Worm (Caenorhabditis elegans) whole organism, L1 larva: ENCODE results near the gene dgk-4.
A peak's percentile ranks its signal among the peaks of the same experiment; 100 is the strongest.

ENCODE experiments used
- C34B4.2 ChIP-seq: sonication (generic microtip); optimal IDR thresholded peaks from 2 replicates; lab custom pipeline; 2017; ENCODE audit warnings: mild to moderate bottlenecking, missing genetic modification characterization, missing compliant biosample characterization
- alr-1 ChIP-seq: fragments of 200-800 bp; sonication (Bioruptor generic); optimal IDR thresholded peaks from 2 replicates; lab custom pipeline; 2018; ENCODE audit warnings: borderline replicate concordance, mild to moderate bottlenecking, missing genetic modification characterization, missing compliant biosample characterization
- aly-2 ChIP-seq: fragments of 150-350 bp; optimal IDR thresholded peaks from 2 replicates; lab custom pipeline; 2014; ENCODE audit warnings: missing biosample characterization, missing genetic modification characterization
- ama-1 ChIP-seq: fragments of 150-350 bp; optimal IDR thresholded peaks from 2 replicates; lab custom pipeline; 2014
- blmp-1 ChIP-seq: fragments of 150-350 bp; optimal IDR thresholded peaks from 2 replicates; lab custom pipeline; 2014; ENCODE audit warnings: missing biosample characterization, missing genetic modification characterization
- ceh-63 ChIP-seq: fragments of 200-800 bp; sonication (Bioruptor generic); optimal IDR thresholded peaks from 2 replicates; lab custom pipeline; 2018; ENCODE audit warnings: mild to moderate bottlenecking, missing genetic modification characterization, missing compliant biosample characterization
- ceh-88 ChIP-seq: fragments of 200-800 bp; sonication (Bioruptor generic); IDR thresholded peaks from 2 replicates; pipeline ENCODE4 v1.3.6; 2022; ENCODE audit warnings: missing genetic modification characterization, missing compliant biosample characterization
- ceh-90 ChIP-seq: sonication (generic microtip); optimal IDR thresholded peaks from 2 replicates; lab custom pipeline; 2016; ENCODE audit warnings: missing genetic modification characterization, missing compliant biosample characterization
- dpl-1 ChIP-seq, 3 experiments: fragments of 150-350 bp in 2 of 3; sonication (generic microtip) in 1 of 3; optimal IDR thresholded peaks; 2 replicates each; lab custom pipeline; 2014 to 2017; ENCODE audit warnings: missing biosample characterization in 3 of 3, missing genetic modification characterization in 3 of 3, missing genetic modification reagents in 3 of 3
- dsc-1 ChIP-seq: sonication (generic microtip); optimal IDR thresholded peaks from 2 replicates; lab custom pipeline; 2016; ENCODE audit warnings: mild to moderate bottlenecking, missing genetic modification characterization, missing compliant biosample characterization
- efl-1 ChIP-seq, 4 experiments: fragments of 150-350 bp; optimal IDR thresholded peaks in 3 of 4; peaks in 1 of 4; 1 replicate in 1 of 4; 2 replicates in 3 of 4; lab custom pipeline; 2014; ENCODE audit warnings: missing biosample characterization in 2 of 4, missing genetic modification characterization in 2 of 4, missing genetic modification reagents in 2 of 4
- egl-13 ChIP-seq: sonication (generic microtip); optimal IDR thresholded peaks from 2 replicates; lab custom pipeline; 2016; ENCODE audit warnings: missing genotype, missing genetic modification reagents, missing genetic modification characterization, missing compliant biosample characterization
- elt-2 ChIP-seq: sonication (generic microtip); optimal IDR thresholded peaks from 2 replicates; lab custom pipeline; 2016; ENCODE audit warnings: missing genetic modification characterization, mild to moderate bottlenecking, inconsistent platforms, missing compliant biosample characterization, missing genetic modification reagents
- elt-3 ChIP-seq, 6 experiments: fragments of 150-350 bp in 1 of 6; sonication (generic microtip); optimal IDR thresholded peaks; 2 replicates each; lab custom pipeline; 2017 to 2018; ENCODE audit warnings: missing biosample characterization in 6 of 6, missing genetic modification characterization in 6 of 6, inconsistent platforms in 1 of 6
- fkh-8 ChIP-seq: sonication (generic microtip); optimal IDR thresholded peaks from 2 replicates; lab custom pipeline; 2016; ENCODE audit warnings: mild to moderate bottlenecking, missing genetic modification characterization, missing compliant biosample characterization
- fos-1 ChIP-seq: fragments of 150-350 bp; optimal IDR thresholded peaks from 2 replicates; lab custom pipeline; 2014; ENCODE audit warnings: missing biosample characterization, missing genetic modification characterization
- hlh-4 ChIP-seq: sonication (generic microtip); optimal IDR thresholded peaks from 2 replicates; lab custom pipeline; 2016; ENCODE audit warnings: mild to moderate bottlenecking, missing genetic modification characterization, missing compliant biosample characterization
- hpl-2 ChIP-seq: fragments of 150-350 bp; optimal IDR thresholded peaks from 2 replicates; lab custom pipeline; 2014; ENCODE audit warnings: missing biosample characterization, missing genetic modification reagents, missing genetic modification characterization
- irx-1 ChIP-seq: sonication (generic microtip); optimal IDR thresholded peaks from 2 replicates; lab custom pipeline; 2016; ENCODE audit warnings: missing genetic modification characterization, missing compliant biosample characterization
- isw-1 ChIP-seq: fragments of 200-800 bp; sonication (Bioruptor generic); IDR thresholded peaks from 2 replicates; pipeline ENCODE4 v1.3.6; 2022; ENCODE audit warnings: missing genetic modification characterization, missing compliant biosample characterization
- lin-14 ChIP-seq: fragments of 200-800 bp; sonication (Bioruptor generic); optimal IDR thresholded peaks from 2 replicates; lab custom pipeline; 2018; ENCODE audit warnings: mild to moderate bottlenecking, missing genetic modification characterization, moderate library complexity, missing compliant biosample characterization
- lin-35 ChIP-seq, 2 experiments: fragments of 150-350 bp; optimal IDR thresholded peaks; 2 replicates each; lab custom pipeline; 2014; ENCODE audit warnings: missing biosample characterization in 2 of 2, missing genetic modification characterization in 2 of 2, missing genetic modification reagents in 2 of 2
- lin-39 ChIP-seq: fragments of 150-350 bp; optimal IDR thresholded peaks from 2 replicates; lab custom pipeline; 2014; ENCODE audit warnings: missing biosample characterization, missing genetic modification reagents, missing genetic modification characterization
- mef-2 ChIP-seq: fragments of 150-350 bp; optimal IDR thresholded peaks from 2 replicates; lab custom pipeline; 2014; ENCODE audit warnings: missing biosample characterization, missing genetic modification characterization
- nhr-19 ChIP-seq: fragments of 200-800 bp; sonication (Bioruptor generic); conservative IDR thresholded peaks from 2 replicates; pipeline ENCODE4 v1.3.6; 2022; ENCODE audit warnings: missing genetic modification characterization, missing compliant biosample characterization
- nhr-28 ChIP-seq: fragments of 150-350 bp; optimal IDR thresholded peaks from 2 replicates; lab custom pipeline; 2014; ENCODE audit warnings: missing biosample characterization, missing genetic modification characterization
- nhr-47 ChIP-seq: sonication (generic microtip); optimal IDR thresholded peaks from 2 replicates; lab custom pipeline; 2016; ENCODE audit warnings: mild to moderate bottlenecking, missing genetic modification characterization, moderate library complexity, missing compliant biosample characterization
- nhr-90 ChIP-seq: sonication (generic microtip); optimal IDR thresholded peaks from 2 replicates; lab custom pipeline; 2016; ENCODE audit warnings: mild to moderate bottlenecking, missing genetic modification characterization, missing compliant biosample characterization; ENCODE audit not compliant: poor library complexity
- pag-3 ChIP-seq: sonication (generic microtip); optimal IDR thresholded peaks from 2 replicates; lab custom pipeline; 2017; ENCODE audit warnings: missing genetic modification characterization, mild to moderate bottlenecking, missing compliant biosample characterization, antibody characterized with exemption, borderline replicate concordance; ENCODE audit not compliant: insufficient read depth
- pax-3 ChIP-seq: fragments of 200-800 bp; sonication (Bioruptor generic); optimal IDR thresholded peaks from 2 replicates; lab custom pipeline; 2018; ENCODE audit warnings: mild to moderate bottlenecking, missing genetic modification characterization, moderate library complexity, missing compliant biosample characterization
- rnt-1 ChIP-seq: sonication (generic microtip); optimal IDR thresholded peaks from 2 replicates; lab custom pipeline; 2016; ENCODE audit warnings: mild to moderate bottlenecking, missing genetic modification characterization, moderate library complexity, missing compliant biosample characterization
- snu-23 ChIP-seq: sonication (generic microtip); optimal IDR thresholded peaks from 2 replicates; lab custom pipeline; 2016; ENCODE audit warnings: missing genetic modification characterization, missing compliant biosample characterization
- sox-4 ChIP-seq: sonication (generic microtip); optimal IDR thresholded peaks from 2 replicates; lab custom pipeline; 2016; ENCODE audit warnings: missing genetic modification characterization, missing compliant biosample characterization
- sptf-1 ChIP-seq: fragments of 150-350 bp; optimal IDR thresholded peaks from 2 replicates; lab custom pipeline; 2014; ENCODE audit warnings: missing biosample characterization, missing genetic modification characterization
- swsn-7 ChIP-seq: sonication (generic microtip); optimal IDR thresholded peaks from 2 replicates; lab custom pipeline; 2016; ENCODE audit warnings: missing genetic modification characterization, missing compliant biosample characterization
- tbx-2 ChIP-seq: sonication (generic microtip); optimal IDR thresholded peaks from 2 replicates; lab custom pipeline; 2016; ENCODE audit warnings: missing genetic modification characterization, missing compliant biosample characterization
- tlp-1 ChIP-seq: fragments of 150-350 bp; optimal IDR thresholded peaks from 2 replicates; lab custom pipeline; 2014; ENCODE audit warnings: missing biosample characterization, missing genetic modification characterization
- unc-30 ChIP-seq: sonication (generic microtip); optimal IDR thresholded peaks from 2 replicates; lab custom pipeline; 2017; ENCODE audit warnings: missing biosample characterization, missing genetic modification characterization
- unc-62 ChIP-seq: fragments of 150-350 bp; optimal IDR thresholded peaks from 2 replicates; lab custom pipeline; 2014; ENCODE audit warnings: missing biosample characterization, missing genetic modification reagents, missing genetic modification characterization
- unc-86 ChIP-seq: sonication (generic microtip); optimal IDR thresholded peaks from 2 replicates; lab custom pipeline; 2016; ENCODE audit warnings: missing genetic modification characterization, missing compliant biosample characterization
- xbp-1 ChIP-seq: sonication (generic microtip); optimal IDR thresholded peaks from 2 replicates; lab custom pipeline; 2016; ENCODE audit warnings: missing genetic modification characterization, missing compliant biosample characterization
- zip-4 ChIP-seq: fragments of 200-800 bp; sonication (Bioruptor generic); optimal IDR thresholded peaks from 2 replicates; lab custom pipeline; 2018; ENCODE audit warnings: mild to moderate bottlenecking, missing genetic modification characterization, moderate library complexity, missing compliant biosample characterization
- ztf-11 ChIP-seq, 2 experiments: sonication (generic microtip); optimal IDR thresholded peaks; 2 replicates each; lab custom pipeline; 2016 to 2017; ENCODE audit warnings: missing genetic modification characterization in 2 of 2, missing biosample characterization in 1 of 2, missing compliant biosample characterization in 1 of 2
- ztf-4 ChIP-seq: fragments of 150-350 bp; optimal IDR thresholded peaks from 2 replicates; lab custom pipeline; 2014; ENCODE audit warnings: missing biosample characterization, missing genetic modification characterization

dgk-4 gene

ce11 chrIV:8597504-8597903 is 33.6 kb upstream of the dgk-4 start (continued):
- peak; percentile 10 for TF ChIP-seq nhr-47
- no peak for TF ChIP-seq elt-3 (tag; optimal IDR thresholded peaks at IDR 0.05; lab: Kevin White, UChicago)
- no peak for TF ChIP-seq elt-2 (tag; lab: Kevin White, UChicago)
- no peak for TF ChIP-seq tlp-1
- peak; percentile 38 for TF ChIP-seq rnt-1 (tag; lab: Kevin White, UChicago)
- TF ChIP-seq isw-1 (GFP tag; lab: Robert Waterston, UW), result no peak
- no peak for TF ChIP-seq nhr-19 (GFP tag; lab: Robert Waterston, UW)
- TF ChIP-seq sox-4 (tag; lab: Kevin White, UChicago), result no peak
- no peak for TF ChIP-seq hpl-2 (GFP tag; lab: Kevin White, UChicago)
- no peak for TF ChIP-seq hlh-4
- TF ChIP-seq ztf-11 (tag; optimal IDR thresholded peaks at IDR 0.05; lab: Kevin White, UChicago), result no peak
- no peak for TF ChIP-seq lin-39 (tag; lab: Kevin White, UChicago)
- no peak for TF ChIP-seq alr-1 (tag; lab: Kevin White, UChicago)
- TF ChIP-seq xbp-1 (tag; lab: Kevin White, UChicago), result no peak
- peak; percentile 62 for TF ChIP-seq lin-14 (GFP tag; lab: Kevin White, UChicago)
- TF ChIP-seq tbx-2, result no peak
- TF ChIP-seq pax-3 (tag; lab: Kevin White, UChicago), result no peak
- TF ChIP-seq dsc-1 (tag; lab: Kevin White, UChicago), result no peak
- no peak for TF ChIP-seq ceh-90
- no peak for TF ChIP-seq mef-2 (tag; lab: Kevin White, UChicago)
- TF ChIP-seq nhr-28, result no peak
- TF ChIP-seq aly-2 (tag; lab: Kevin White, UChicago), result no peak
- TF ChIP-seq unc-30 (tag; lab: Kevin White, UChicago), result no peak
- peak; percentile 14 for TF ChIP-seq swsn-7 (tag; lab: Kevin White, UChicago)
- peak; percentile 2 to 36 for TF ChIP-seq lin-35 (GFP tag; optimal IDR thresholded peaks at IDR 0.05; lab: Kevin White, UChicago)
- TF ChIP-seq ama-1, result no peak
- no peak for TF ChIP-seq C34B4.2 (tag; lab: Kevin White, UChicago)
- no peak for TF ChIP-seq sptf-1 (tag; lab: Kevin White, UChicago)
- TF ChIP-seq fos-1, result no peak
- TF ChIP-seq zip-4 (GFP tag; lab: Kevin White, UChicago), result no peak
- no peak for TF ChIP-seq ztf-4 (tag; lab: Kevin White, UChicago)
- no peak for TF ChIP-seq nhr-90 (tag; lab: Kevin White, UChicago)
- no peak for TF ChIP-seq egl-13
- no peak for TF ChIP-seq ceh-88 (GFP tag; lab: Robert Waterston, UW)

DNA sequence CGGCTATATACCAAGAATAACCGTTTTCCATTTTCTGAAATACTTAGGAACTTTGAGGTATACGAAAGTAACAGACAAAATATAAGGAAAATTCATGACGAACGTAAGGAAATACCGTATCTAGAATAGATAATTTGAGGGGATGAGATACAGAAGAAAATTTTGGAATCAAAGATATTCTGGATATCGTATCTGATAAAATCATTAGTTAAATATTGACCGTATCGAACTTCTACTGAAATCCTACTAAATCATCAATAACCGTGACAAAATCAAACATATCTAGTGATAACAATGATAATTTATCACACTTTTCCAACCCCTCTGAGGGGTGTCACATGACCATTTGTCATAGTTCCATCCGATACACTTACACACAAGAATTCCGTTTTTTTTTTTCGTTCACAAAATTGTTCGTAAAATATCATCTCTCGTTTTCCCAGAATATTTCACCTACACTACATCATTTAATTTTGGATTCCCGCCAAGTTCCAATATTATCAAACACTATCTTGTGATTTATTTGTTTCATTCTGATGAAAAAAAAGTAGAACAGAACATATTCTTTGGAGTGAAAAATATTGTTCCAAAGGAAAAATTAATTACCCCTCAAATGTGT is 30.3 kb upstream of the dgk-4 start, which contains the start of gene Y59H11AR.4:
Y59H11AR.4 (minus strand) TSS at position 51 of the 619 bp plus-strand sequence.
- TF ChIP-seq lin-35 (GFP tag; optimal IDR thresholded peaks at IDR 0.05; lab: Kevin White, UChicago) (peak in 1 of 2 experiments; percentile 63), zip-4 (GFP tag; lab: Kevin White, UChicago) (no peak), dsc-1 (tag; lab: Kevin White, UChicago) (no peak), unc-62 (GFP tag; lab: Kevin White, UChicago) (no peak), unc-86 (tag; lab: Kevin White, UChicago) (no peak), dpl-1 (GFP tag; optimal IDR thresholded peaks at IDR 0.05; lab: Kevin White, UChicago) (peak in 1 of 3 experiments; percentile 25), aly-2 (tag; lab: Kevin White, UChicago) (no peak), nhr-90 (tag; lab: Kevin White, UChicago) (no peak), snu-23 (GFP tag; lab: Kevin White, UChicago) (peak; percentile 17), blmp-1 (tag; lab: Kevin White, UChicago) (peak; percentile 47), ceh-63 (GFP tag; lab: Kevin White, UChicago) (no peak), ztf-11 (tag; optimal IDR thresholded peaks at IDR 0.05; lab: Kevin White, UChicago) (no peak), fkh-8 (tag; lab: Kevin White, UChicago) (no peak), irx-1 (tag; lab: Kevin White, UChicago) (no peak), pag-3 (tag; lab: Kevin White, UChicago) (no peak), efl-1 (optimal IDR thresholded peaks at IDR 0.05; lab: Kevin White, UChicago) (no peak), efl-1 (GFP tag; optimal IDR thresholded peaks at IDR 0.05 in 1 of 2; lab: Kevin White, UChicago) (peak; percentile 15 to 94), elt-3 (tag; optimal IDR thresholded peaks at IDR 0.05; lab: Kevin White, UChicago) (peak in 1 of 6 experiments; percentile 74)
